Fruit fly (Drosophila melanogaster) whole organism, embryonic: ENCODE results near the gene CG4278.

Experiments
- Ada2b ChIP-seq: fragments of 200-800 bp; sonication (Bioruptor generic); IDR thresholded peaks from 2 replicates; pipeline ENCODE4 v1.3.6; 2022; ENCODE audit warnings: missing biosample characterization, missing genetic modification characterization
- Bgb ChIP-seq: fragments of 200-800 bp; sonication (Bioruptor generic); IDR thresholded peaks from 2 replicates; pipeline ENCODE4 v1.3.6; 2022; ENCODE audit warnings: missing biosample characterization, missing genetic modification characterization; ENCODE audit not compliant: partially characterized antibody
- BtbVII ChIP-seq: fragments of 200-800 bp; sonication (Bioruptor generic); optimal IDR thresholded peaks from 3 replicates; lab custom pipeline; 2017; ENCODE audit warnings: missing biosample characterization, mild to moderate bottlenecking, missing genetic modification characterization
- CG11247 ChIP-seq: fragments of 200-800 bp; sonication (Bioruptor generic); IDR thresholded peaks from 2 replicates; pipeline ENCODE4 v1.3.6; 2022; ENCODE audit warnings: missing biosample characterization, missing genetic modification characterization
- CG14441 ChIP-seq: fragments of 200-800 bp; sonication (Bioruptor generic); IDR thresholded peaks from 2 replicates; pipeline ENCODE4 v1.3.6; 2022; ENCODE audit warnings: missing biosample characterization, missing genetic modification characterization
- CG15269 ChIP-seq: fragments of 200-800 bp; sonication (Bioruptor generic); optimal IDR thresholded peaks from 2 replicates; lab custom pipeline; 2018; ENCODE audit warnings: missing biosample characterization, mild to moderate bottlenecking, missing genetic modification characterization, moderate library complexity
- CG16863 ChIP-seq: fragments of 200-800 bp; sonication (Bioruptor generic); optimal IDR thresholded peaks from 3 replicates; lab custom pipeline; 2016; ENCODE audit warnings: missing biosample characterization, missing genetic modification characterization
- CG17186 ChIP-seq: fragments of 200-800 bp; sonication (Bioruptor generic); optimal IDR thresholded peaks from 3 replicates; lab custom pipeline; 2017; ENCODE audit warnings: missing biosample characterization, missing genetic modification reagents, missing genetic modification characterization
- CG18476 ChIP-seq: fragments of 200-800 bp; sonication (Bioruptor generic); optimal IDR thresholded peaks from 2 replicates; lab custom pipeline; 2016; ENCODE audit warnings: missing biosample characterization, mild to moderate bottlenecking, missing genetic modification characterization
- CG2889 ChIP-seq: fragments of 200-800 bp; sonication (Bioruptor generic); IDR thresholded peaks from 3 replicates; pipeline ENCODE4 v1.3.6; 2022; ENCODE audit warnings: missing biosample characterization, missing genetic modification characterization
- CG3847 ChIP-seq: fragments of 200-800 bp; sonication (Bioruptor generic); IDR thresholded peaks from 2 replicates; pipeline ENCODE4 v1.3.6; 2022; ENCODE audit warnings: missing biosample characterization, missing genetic modification characterization
- CG4820 ChIP-seq: fragments of 200-800 bp; sonication (Bioruptor generic); optimal IDR thresholded peaks from 3 replicates; lab custom pipeline; 2016; ENCODE audit warnings: missing biosample characterization, missing genetic modification characterization
- CG6175 ChIP-seq: fragments of 200-800 bp; sonication (Bioruptor generic); IDR thresholded peaks from 3 replicates; pipeline ENCODE4 v1.3.6; 2022; ENCODE audit warnings: missing biosample characterization, missing genetic modification characterization
- CG6791 ChIP-seq: fragments of 200-800 bp; sonication (Bioruptor generic); IDR thresholded peaks from 3 replicates; pipeline ENCODE4 v1.3.6; 2022; ENCODE audit warnings: missing biosample characterization, missing genetic modification characterization; ENCODE audit not compliant: partially characterized antibody
- CG8765 ChIP-seq: fragments of 200-800 bp; sonication (Bioruptor generic); IDR thresholded peaks from 2 replicates; pipeline ENCODE4 v1.3.6; 2022; ENCODE audit warnings: missing biosample characterization, missing genetic modification characterization
- CG8924 ChIP-seq: fragments of 200-800 bp; optimal IDR thresholded peaks from 3 replicates; lab custom pipeline; 2019; ENCODE audit warnings: missing biosample characterization, mild to moderate bottlenecking, missing genetic modification characterization, moderate library complexity
- CG9437 ChIP-seq: fragments of 200-800 bp; sonication (Bioruptor generic); optimal IDR thresholded peaks from 2 replicates; lab custom pipeline; 2018; ENCODE audit warnings: missing biosample characterization, mild to moderate bottlenecking, missing genetic modification characterization
- CTCF ChIP-seq: fragments of 200-800 bp; sonication (Bioruptor generic); optimal IDR thresholded peaks from 2 replicates; lab custom pipeline; 2017; ENCODE audit warnings: missing biosample characterization, mild to moderate bottlenecking, missing genetic modification characterization, moderate library complexity
- CrebB ChIP-seq: fragments of 200-800 bp; sonication (Bioruptor generic); optimal IDR thresholded peaks from 3 replicates; lab custom pipeline; 2018; ENCODE audit warnings: missing biosample characterization, mild to moderate bottlenecking, missing genetic modification characterization
- Dad ChIP-seq: fragments of 200-800 bp; sonication (Bioruptor generic); optimal IDR thresholded peaks from 3 replicates; lab custom pipeline; 2016; ENCODE audit warnings: missing biosample characterization, missing genetic modification characterization
- Dip2 ChIP-seq: fragments of 200-800 bp; sonication (Bioruptor generic); IDR thresholded peaks from 2 replicates; pipeline ENCODE4 v1.3.6; 2022; ENCODE audit warnings: missing biosample characterization, missing genetic modification characterization
- Dll ChIP-seq: fragments of 200-800 bp; sonication (Bioruptor generic); IDR thresholded peaks from 4 replicates; pipeline ENCODE4 v1.3.6; 2022; ENCODE audit warnings: missing biosample characterization, missing genetic modification characterization; ENCODE audit not compliant: partially characterized antibody
- Doc3 ChIP-seq: fragments of 200-800 bp; sonication (Bioruptor generic); IDR thresholded peaks from 3 replicates; pipeline ENCODE4 v1.3.6; 2022; ENCODE audit warnings: missing biosample characterization, missing genetic modification characterization; ENCODE audit not compliant: partially characterized antibody
- Dref ChIP-seq: fragments of 200-800 bp; sonication (Bioruptor generic); IDR thresholded peaks from 2 replicates; pipeline ENCODE4 v1.3.6; 2022; ENCODE audit warnings: missing biosample characterization, missing genetic modification characterization
- E2f1 ChIP-seq: fragments of 200-800 bp; sonication (Bioruptor generic); IDR thresholded peaks from 2 replicates; pipeline ENCODE4 v1.3.6; 2022; ENCODE audit warnings: missing biosample characterization, missing genetic modification characterization
- Lim3 ChIP-seq: fragments of 200-800 bp; sonication (Bioruptor generic); IDR thresholded peaks from 2 replicates; pipeline ENCODE4 v1.3.6; 2022; ENCODE audit warnings: missing biosample characterization, missing genetic modification characterization
- Mes4 ChIP-seq: fragments of 200-800 bp; sonication (Bioruptor generic); optimal IDR thresholded peaks from 2 replicates; lab custom pipeline; 2016; ENCODE audit warnings: missing biosample characterization, missing genetic modification characterization
- Myb ChIP-seq: fragments of 200-800 bp; sonication (Bioruptor generic); optimal IDR thresholded peaks from 2 replicates; lab custom pipeline; 2016; ENCODE audit warnings: missing biosample characterization, missing genetic modification characterization
- Neu2 ChIP-seq: fragments of 200-800 bp; sonication (Bioruptor generic); optimal IDR thresholded peaks from 3 replicates; lab custom pipeline; 2016; ENCODE audit warnings: missing biosample characterization, missing genetic modification characterization, borderline replicate concordance
- NfI ChIP-seq: fragments of 200-800 bp; sonication (Bioruptor generic); optimal IDR thresholded peaks from 3 replicates; lab custom pipeline; 2018; ENCODE audit warnings: missing biosample characterization, mild to moderate bottlenecking, missing genetic modification characterization, moderate library complexity
- Sox100B ChIP-seq: fragments of 200-800 bp; sonication (Bioruptor generic); optimal IDR thresholded peaks from 3 replicates; lab custom pipeline; 2018; ENCODE audit warnings: missing biosample characterization, mild to moderate bottlenecking, missing genetic modification characterization
- ato ChIP-seq: fragments of 200-800 bp; sonication (Bioruptor generic); IDR thresholded peaks from 2 replicates; pipeline ENCODE4 v1.3.6; 2022; ENCODE audit warnings: missing biosample characterization, missing genetic modification characterization; ENCODE audit not compliant: partially characterized antibody
- bab2 ChIP-seq: fragments of 200-800 bp; sonication (Bioruptor generic); optimal IDR thresholded peaks from 2 replicates; lab custom pipeline; 2016; ENCODE audit warnings: missing biosample characterization, missing genetic modification characterization
- caup ChIP-seq: fragments of 200-800 bp; sonication (Bioruptor generic); optimal IDR thresholded peaks from 3 replicates; lab custom pipeline; 2017; ENCODE audit warnings: missing biosample characterization, mild to moderate bottlenecking, missing genetic modification characterization, moderate library complexity; ENCODE audit not compliant: severe bottlenecking
- chif ChIP-seq, 2 experiments: fragments of 200-800 bp; sonication (Bioruptor generic); optimal IDR thresholded peaks; 3 replicates each; lab custom pipeline; 2016; ENCODE audit warnings: missing biosample characterization in 2 of 2, missing genetic modification characterization in 2 of 2
- dysf ChIP-seq: fragments of 200-800 bp; sonication (Bioruptor generic); IDR thresholded peaks from 3 replicates; pipeline ENCODE4 v1.3.6; 2022; ENCODE audit warnings: missing biosample characterization, missing genetic modification characterization
- ewg ChIP-seq: fragments of 200-800 bp; sonication (Bioruptor generic); optimal IDR thresholded peaks from 3 replicates; lab custom pipeline; 2017; ENCODE audit warnings: mild to moderate bottlenecking, missing biosample characterization, missing genetic modification reagents, missing genetic modification characterization
- gcm ChIP-seq: fragments of 200-800 bp; sonication (Bioruptor generic); optimal IDR thresholded peaks from 2 replicates; lab custom pipeline; 2019; ENCODE audit warnings: missing biosample characterization, mild to moderate bottlenecking, missing genetic modification characterization, moderate library complexity
- gsb-n ChIP-seq: fragments of 200-800 bp; sonication (Bioruptor generic); optimal IDR thresholded peaks from 3 replicates; lab custom pipeline; 2018; ENCODE audit warnings: missing biosample characterization, mild to moderate bottlenecking, missing genetic modification characterization
- jing ChIP-seq: fragments of 200-800 bp; sonication (Bioruptor generic); optimal IDR thresholded peaks from 2 replicates; lab custom pipeline; 2018; ENCODE audit warnings: missing biosample characterization, mild to moderate bottlenecking, missing genetic modification characterization
- lola ChIP-seq, 3 experiments: fragments of >200 bp in 2 of 3; fragments of 200-800 bp in 1 of 3; sonication (Bioruptor generic) in 1 of 3; optimal IDR thresholded peaks; 2 replicates each; lab custom pipeline; 2017 to 2019; ENCODE audit warnings: missing biosample characterization in 3 of 3, missing genetic modification characterization in 3 of 3, mild to moderate bottlenecking in 1 of 3, moderate library complexity in 1 of 3
- mld ChIP-seq: fragments of 200-800 bp; sonication (Bioruptor generic); IDR thresholded peaks from 3 replicates; pipeline ENCODE4 v1.3.6; 2022; ENCODE audit warnings: missing biosample characterization, missing genetic modification characterization; ENCODE audit not compliant: partially characterized antibody
- pfk ChIP-seq: fragments of 200-800 bp; sonication (Bioruptor generic); optimal IDR thresholded peaks from 2 replicates; lab custom pipeline; 2018; ENCODE audit warnings: missing biosample characterization, mild to moderate bottlenecking, missing genetic modification characterization, moderate library complexity
- phol ChIP-seq: fragments of 200-800 bp; sonication (Bioruptor generic); optimal IDR thresholded peaks from 3 replicates; lab custom pipeline; 2018; ENCODE audit warnings: missing biosample characterization, mild to moderate bottlenecking, missing genetic modification characterization, moderate library complexity
- schlank ChIP-seq: fragments of 200-800 bp; sonication (Bioruptor generic); optimal IDR thresholded peaks from 2 replicates; lab custom pipeline; 2018; ENCODE audit warnings: missing biosample characterization, mild to moderate bottlenecking, missing genetic modification characterization
- slou ChIP-seq: fragments of 200-800 bp; sonication (Bioruptor generic); optimal IDR thresholded peaks from 3 replicates; lab custom pipeline; 2016; ENCODE audit warnings: missing biosample characterization, missing genetic modification characterization
- ssp ChIP-seq: fragments of 200-800 bp; sonication (Bioruptor generic); IDR thresholded peaks from 2 replicates; pipeline ENCODE4 v1.3.6; 2022; ENCODE audit warnings: missing biosample characterization, missing genetic modification characterization
- vfl ChIP-seq: fragments of 200-800 bp; sonication (Bioruptor generic); optimal IDR thresholded peaks from 2 replicates; lab custom pipeline; 2016; ENCODE audit warnings: missing biosample characterization, missing genetic modification characterization
- wek ChIP-seq: fragments of 200-800 bp; sonication (Bioruptor generic); optimal IDR thresholded peaks from 3 replicates; lab custom pipeline; 2018; ENCODE audit warnings: missing biosample characterization, mild to moderate bottlenecking, missing genetic modification characterization, moderate library complexity

Gene CG4278

DNA sequence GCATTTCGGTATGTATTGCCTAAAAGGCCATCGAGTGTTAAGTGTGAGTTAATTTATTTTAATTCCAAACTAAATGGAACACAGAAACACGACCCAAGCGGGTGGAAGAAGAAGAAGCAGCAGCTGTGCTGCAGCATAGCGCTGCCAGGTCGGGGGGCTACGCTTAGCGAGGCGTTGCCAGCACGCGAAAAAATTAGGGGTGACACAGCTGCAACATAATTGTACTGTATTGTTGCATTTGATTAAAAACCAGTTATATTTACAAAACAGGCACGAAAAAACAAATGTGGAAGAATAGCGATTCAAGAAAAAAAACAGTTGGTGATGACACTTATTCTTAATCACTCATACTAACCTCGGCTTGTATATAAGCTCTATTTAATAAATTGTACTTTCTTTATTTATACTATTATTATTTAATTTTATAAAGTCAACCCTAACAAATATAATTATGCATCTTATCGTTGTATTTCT is 23.3 kb downstream of the CG4278 start (continued):
- peak; percentile 61 for TF ChIP-seq CG4820
- TF ChIP-seq CrebB (tag; lab: Kevin White, UChicago) = peak; percentile 3
- TF ChIP-seq CG18476 (GFP tag; lab: Kevin White, UChicago) = no peak
- TF ChIP-seq Dad (GFP tag; lab: Kevin White, UChicago) = peak; percentile 5
- peak; percentile 48 for TF ChIP-seq CG9437 (GFP tag; lab: Kevin White, UChicago)
- peak; percentile 48 for TF ChIP-seq Dref (GFP tag; lab: Robert Waterston, UW)
- peak; percentile 76 to 83 for TF ChIP-seq chif (GFP tag; optimal IDR thresholded peaks at IDR 0.05; lab: Kevin White, UChicago)
- TF ChIP-seq gcm (GFP tag; lab: Kevin White, UChicago) = no peak
- peak; percentile 53; the same call in 1 of the 2 replicates for TF ChIP-seq ato (GFP tag; lab: Robert Waterston, UW)
- peak in 1 of 3 experiments; percentile 65 for TF ChIP-seq lola (GFP tag; optimal IDR thresholded peaks at IDR 0.05; lab: Kevin White, UChicago)
- peak; percentile 73 for TF ChIP-seq dysf (GFP tag; lab: Robert Waterston, UW)
- TF ChIP-seq pfk (GFP tag; lab: Kevin White, UChicago) = peak; percentile 67
- no peak for TF ChIP-seq Neu2 (GFP tag; lab: Kevin White, UChicago)
- TF ChIP-seq BtbVII (GFP tag; lab: Kevin White, UChicago) = peak; percentile 41
- peak; percentile 82 for TF ChIP-seq phol (tag; lab: Kevin White, UChicago)
- peak; percentile 8 for TF ChIP-seq CG17186
- no peak for TF ChIP-seq wek
- no peak; the same call in 1 of the 2 replicates for TF ChIP-seq CG14441 (GFP tag; lab: Robert Waterston, UW)
- 0 out of 3 replicates have a peak, but pooled peaks have one; percentile 37 for TF ChIP-seq Doc3 (GFP tag; lab: Robert Waterston, UW)
- peak; percentile 71; the same call in 2 of the 3 replicates for TF ChIP-seq CG2889 (GFP tag; lab: Robert Waterston, UW)
- peak; percentile 69 for TF ChIP-seq vfl (GFP tag; lab: Kevin White, UChicago)
- peak; percentile 41 for TF ChIP-seq CG16863 (GFP tag; lab: Kevin White, UChicago)
- TF ChIP-seq Dll (GFP tag; lab: Robert Waterston, UW) = peak; percentile 70; the same call in 3 of the 4 replicates
- peak; percentile 34 for TF ChIP-seq jing (GFP tag; lab: Kevin White, UChicago)
- peak; percentile 90 for TF ChIP-seq CG3847
- TF ChIP-seq Ada2b (GFP tag; lab: Robert Waterston, UW) = peak; percentile 75
- peak; percentile 75 for TF ChIP-seq CG6175 (GFP tag; lab: Robert Waterston, UW)
- TF ChIP-seq gsb-n = no peak
- peak; percentile 73 for TF ChIP-seq Bgb
- peak; percentile 71 for TF ChIP-seq CG8924 (tag; lab: Kevin White, UChicago)
- no peak for TF ChIP-seq Dip2 (GFP tag; lab: Robert Waterston, UW)
- peak; percentile 54 for TF ChIP-seq bab2 (GFP tag; lab: Kevin White, UChicago)
- TF ChIP-seq Myb (GFP tag; lab: Kevin White, UChicago) = peak; percentile 65
- peak; percentile 70 for TF ChIP-seq Sox100B (GFP tag; lab: Kevin White, UChicago)
- peak; percentile 68 for TF ChIP-seq caup (GFP tag; lab: Kevin White, UChicago)
- peak; percentile 70 for TF ChIP-seq E2f1 (GFP tag; lab: Robert Waterston, UW)
- peak; percentile 74 for TF ChIP-seq slou (GFP tag; lab: Kevin White, UChicago)
- TF ChIP-seq NfI (GFP tag; lab: Kevin White, UChicago) = peak; percentile 71
- TF ChIP-seq CTCF (GFP tag; lab: Kevin White, UChicago) = peak; percentile 89
- TF ChIP-seq ewg (GFP tag; lab: Kevin White, UChicago) = peak; percentile 49
- no peak for TF ChIP-seq CG15269 (tag; lab: Kevin White, UChicago)
- no peak for TF ChIP-seq Mes4 (GFP tag; lab: Kevin White, UChicago)
- peak; percentile 65 for TF ChIP-seq ssp (GFP tag; lab: Robert Waterston, UW)
- TF ChIP-seq CG8765 = 0 out of 2 replicates have a peak, but pooled peaks have one; percentile 50
- peak; percentile 26 for TF ChIP-seq schlank (tag; lab: Kevin White, UChicago)
- peak; percentile 71 for TF ChIP-seq CG11247
- peak; percentile 54 for TF ChIP-seq CG6791 (GFP tag; lab: Robert Waterston, UW)
- peak; percentile 62; the same call in 1 of the 2 replicates for TF ChIP-seq Lim3 (GFP tag; lab: Robert Waterston, UW)
- peak; percentile 44; the same call in 1 of the 3 replicates for TF ChIP-seq mld (GFP tag; lab: Robert Waterston, UW)
